Worm (Caenorhabditis elegans) whole organism, L4 larva: ENCODE results near the gene idpb-2.

Experiments
- D1046.2 ChIP-seq: fragments of 200-800 bp; sonication (Bioruptor generic); IDR thresholded peaks from 2 replicates; pipeline ENCODE4 v1.3.6; 2022; ENCODE audit warnings: missing genetic modification characterization, missing compliant biosample characterization
- F10B5.3 ChIP-seq: sonication (generic microtip); optimal IDR thresholded peaks from 2 replicates; lab custom pipeline; 2016; ENCODE audit warnings: mild to moderate bottlenecking, missing genetic modification characterization, missing compliant biosample characterization
- F44E2.7 ChIP-seq: fragments of 200-800 bp; sonication (Bioruptor generic); IDR thresholded peaks from 2 replicates; pipeline ENCODE4 v2.1.2; 2022; ENCODE audit warnings: missing genetic modification characterization, missing compliant biosample characterization
- F49E8.2 ChIP-seq: sonication (generic microtip); optimal IDR thresholded peaks from 2 replicates; lab custom pipeline; 2016; ENCODE audit warnings: missing compliant biosample characterization, mild to moderate bottlenecking, missing genetic modification characterization, borderline replicate concordance
- R02D3.7 ChIP-seq: fragments of 150-350 bp; sonication (generic microtip); optimal IDR thresholded peaks from 3 replicates; lab custom pipeline; 2014; ENCODE audit warnings: missing biosample characterization, missing genetic modification characterization
- T20F7.1 ChIP-seq: fragments of 200-800 bp; sonication (Bioruptor generic); optimal IDR thresholded peaks from 2 replicates; lab custom pipeline; 2018; ENCODE audit warnings: mild to moderate bottlenecking, missing genetic modification characterization, missing compliant biosample characterization
- Y48G9A.11 ChIP-seq: fragments of 200-800 bp; sonication (Bioruptor generic); IDR thresholded peaks from 2 replicates; pipeline ENCODE4 v1.3.6; 2022; ENCODE audit warnings: missing genetic modification reagents, missing genetic modification characterization, missing compliant biosample characterization
- ZK546.5 ChIP-seq, 2 experiments: sonication (generic microtip); optimal IDR thresholded peaks; 2 replicates each; lab custom pipeline; 2017; ENCODE audit warnings: missing biosample characterization in 2 of 2, missing genetic modification characterization in 2 of 2
- aha-1 ChIP-seq: fragments of 150-350 bp; peaks from one replicate; lab custom pipeline; 2014; ENCODE audit warnings: missing biosample characterization, missing genetic modification characterization
- aly-2 ChIP-seq: sonication (generic microtip); optimal IDR thresholded peaks from 2 replicates; lab custom pipeline; 2018; ENCODE audit warnings: missing biosample characterization, missing genetic modification characterization
- attf-4 ChIP-seq: sonication (generic microtip); optimal IDR thresholded peaks from 3 replicates; lab custom pipeline; 2017; ENCODE audit warnings: missing biosample characterization, missing genetic modification characterization
- ceh-28 ChIP-seq: fragments of 150-350 bp; optimal IDR thresholded peaks from 2 replicates; lab custom pipeline; 2014; ENCODE audit warnings: missing biosample characterization, missing genetic modification reagents, missing genetic modification characterization
- ceh-44 ChIP-seq: fragments of 200-800 bp; sonication (Bioruptor generic); IDR thresholded peaks from 2 replicates; pipeline ENCODE4 v1.3.6; 2022; ENCODE audit warnings: missing genetic modification reagents, missing genetic modification characterization, missing compliant biosample characterization
- cey-2 ChIP-seq: sonication (generic microtip); optimal IDR thresholded peaks from 3 replicates; lab custom pipeline; 2017; ENCODE audit warnings: missing genetic modification characterization, mild to moderate bottlenecking, missing compliant biosample characterization, antibody characterized with exemption, borderline replicate concordance; ENCODE audit not compliant: insufficient read depth
- daf-16 ChIP-seq, 3 experiments: sonication (generic microtip); optimal IDR thresholded peaks; 2 replicates each; lab custom pipeline; 2016 to 2017; ENCODE audit warnings: missing genetic modification characterization in 3 of 3, missing genetic modification reagents in 3 of 3, mild to moderate bottlenecking in 2 of 3, missing compliant biosample characterization in 2 of 3, missing biosample characterization in 1 of 3, moderate library complexity in 1 of 3
- daf-19 ChIP-seq: fragments of 200-800 bp; sonication (Bioruptor generic); conservative IDR thresholded peaks from 2 replicates; pipeline ENCODE4 v1.3.6; 2022; ENCODE audit warnings: missing genetic modification characterization, missing compliant biosample characterization
- dmd-6 ChIP-seq: fragments of 200-800 bp; sonication (Bioruptor generic); IDR thresholded peaks from 2 replicates; pipeline ENCODE4 v1.3.6; 2022; ENCODE audit warnings: missing genetic modification reagents, missing genetic modification characterization, missing compliant biosample characterization
- dpl-1 ChIP-seq: fragments of 150-350 bp; optimal IDR thresholded peaks from 2 replicates; lab custom pipeline; 2014; ENCODE audit warnings: missing biosample characterization, missing genetic modification reagents, missing genetic modification characterization
- duxl-1 ChIP-seq: sonication (generic microtip); optimal IDR thresholded peaks from 2 replicates; lab custom pipeline; 2016; ENCODE audit warnings: mild to moderate bottlenecking, missing genetic modification characterization, moderate library complexity, missing compliant biosample characterization; ENCODE audit not compliant: poor library complexity
- egl-27 ChIP-seq: sonication (generic microtip); optimal IDR thresholded peaks from 3 replicates; lab custom pipeline; 2017; ENCODE audit warnings: missing biosample characterization, missing genetic modification reagents, missing genetic modification characterization
- egl-43 ChIP-seq: fragments of 200-800 bp; sonication (Bioruptor generic); IDR thresholded peaks from 2 replicates; pipeline ENCODE4 v1.3.6; 2022; ENCODE audit warnings: missing genetic modification reagents, missing genetic modification characterization, missing compliant biosample characterization
- fkh-10 ChIP-seq: fragments of 150-350 bp; optimal IDR thresholded peaks from 2 replicates; lab custom pipeline; 2014; ENCODE audit warnings: missing biosample characterization, missing genetic modification reagents, missing genetic modification characterization
- fos-1 ChIP-seq: fragments of 150-350 bp; optimal IDR thresholded peaks from 2 replicates; lab custom pipeline; 2014; ENCODE audit warnings: missing biosample characterization, missing genetic modification characterization
- gei-8 ChIP-seq: fragments of 200-800 bp; sonication (Bioruptor generic); optimal IDR thresholded peaks from 2 replicates; lab custom pipeline; 2018; ENCODE audit warnings: mild to moderate bottlenecking, missing genetic modification characterization, missing compliant biosample characterization
- hlh-30 ChIP-seq: sonication (generic microtip); optimal IDR thresholded peaks from 2 replicates; lab custom pipeline; 2017; ENCODE audit warnings: antibody characterized with exemption, mild to moderate bottlenecking, missing genetic modification characterization, missing compliant biosample characterization; ENCODE audit not compliant: insufficient read depth
- lim-7 ChIP-seq: fragments of 200-800 bp; sonication (Bioruptor generic); IDR thresholded peaks from 2 replicates; pipeline ENCODE4 v1.3.6; 2022; ENCODE audit warnings: missing genetic modification characterization, missing compliant biosample characterization
- lin-29 ChIP-seq: fragments of 200-800 bp; sonication (Bioruptor generic); IDR thresholded peaks from 2 replicates; pipeline ENCODE4 v1.3.6; 2022; ENCODE audit warnings: missing genetic modification reagents, missing genetic modification characterization, missing compliant biosample characterization
- lsy-2 ChIP-seq, 2 experiments: fragments of 150-350 bp in 1 of 2; sonication (generic microtip) in 1 of 2; optimal IDR thresholded peaks; 2 replicates each; lab custom pipeline; 2014 to 2017; ENCODE audit warnings: missing biosample characterization in 2 of 2, missing genetic modification characterization in 2 of 2
- madf-5 ChIP-seq, 2 experiments: fragments of 200-800 bp; sonication (Bioruptor generic); IDR thresholded peaks; 2 replicates each; pipeline ENCODE4 v1.3.6; 2022; ENCODE audit warnings: missing compliant biosample characterization in 2 of 2, missing genetic modification characterization in 2 of 2
- madf-9 ChIP-seq: fragments of 200-800 bp; sonication (Bioruptor generic); conservative IDR thresholded peaks from 2 replicates; pipeline ENCODE4 v1.3.6; 2022; ENCODE audit warnings: missing genetic modification reagents, missing genetic modification characterization, missing compliant biosample characterization
- nhr-10 ChIP-seq: fragments of 150-350 bp; optimal IDR thresholded peaks from 2 replicates; lab custom pipeline; 2014; ENCODE audit warnings: missing biosample characterization, missing genetic modification characterization
- nhr-102 ChIP-seq: sonication (generic microtip); optimal IDR thresholded peaks from 2 replicates; lab custom pipeline; 2016; ENCODE audit warnings: mild to moderate bottlenecking, missing genetic modification characterization, moderate library complexity, missing compliant biosample characterization
- nhr-11 ChIP-seq: fragments of 150-350 bp; optimal IDR thresholded peaks from 2 replicates; lab custom pipeline; 2014; ENCODE audit warnings: missing biosample characterization, missing genetic modification characterization
- nhr-111 ChIP-seq: fragments of 200-800 bp; sonication (Bioruptor generic); optimal IDR thresholded peaks from 2 replicates; lab custom pipeline; 2018; ENCODE audit warnings: mild to moderate bottlenecking, missing genetic modification characterization, missing compliant biosample characterization
- nhr-237 ChIP-seq: sonication (generic microtip); optimal IDR thresholded peaks from 2 replicates; lab custom pipeline; 2017; ENCODE audit warnings: missing biosample characterization, missing genetic modification characterization
- nhr-48 ChIP-seq: sonication (generic microtip); optimal IDR thresholded peaks from 2 replicates; lab custom pipeline; 2016; ENCODE audit warnings: mild to moderate bottlenecking, missing genetic modification characterization, missing compliant biosample characterization
- nhr-6 ChIP-seq: fragments of 150-350 bp; optimal IDR thresholded peaks from 2 replicates; lab custom pipeline; 2014; ENCODE audit warnings: missing biosample characterization, missing genetic modification characterization
- nhr-77 ChIP-seq: fragments of 150-350 bp; optimal IDR thresholded peaks from 2 replicates; lab custom pipeline; 2014; ENCODE audit warnings: missing biosample characterization, missing genetic modification characterization
- pha-4 ChIP-seq, 2 experiments: fragments of 150-350 bp in 1 of 2; fragments of 200-800 bp in 1 of 2; sonication (Bioruptor generic) in 1 of 2; IDR thresholded peaks in 1 of 2; optimal IDR thresholded peaks in 1 of 2; 2 replicates each; pipeline versions ENCODE4 v1.3.6 to Lab custom; 2014 to 2022; ENCODE audit warnings: missing genetic modification characterization in 2 of 2, missing genetic modification reagents in 2 of 2, missing biosample characterization in 1 of 2, missing compliant biosample characterization in 1 of 2
- php-3 ChIP-seq: fragments of 200-800 bp; sonication (Bioruptor generic); IDR thresholded peaks from 2 replicates; pipeline ENCODE4 v1.3.6; 2022; ENCODE audit warnings: missing genetic modification reagents, missing genetic modification characterization, missing compliant biosample characterization
- pqm-1 ChIP-seq: sonication (generic microtip); optimal IDR thresholded peaks from 2 replicates; lab custom pipeline; 2017; ENCODE audit warnings: missing biosample characterization, missing genetic modification characterization
- set-16 ChIP-seq: fragments of 200-800 bp; sonication (Bioruptor generic); IDR thresholded peaks from 2 replicates; pipeline ENCODE4 v1.3.6; 2022; ENCODE audit warnings: missing genetic modification reagents, missing genetic modification characterization, missing compliant biosample characterization
- skn-1 ChIP-seq: fragments of 150-350 bp; optimal IDR thresholded peaks from 2 replicates; lab custom pipeline; 2014; ENCODE audit warnings: missing biosample characterization, missing genetic modification characterization
- spr-3 ChIP-seq: fragments of 200-800 bp; sonication (Bioruptor generic); optimal IDR thresholded peaks from 2 replicates; lab custom pipeline; 2018; ENCODE audit warnings: mild to moderate bottlenecking, missing genetic modification characterization, missing compliant biosample characterization
- tra-1 ChIP-seq: fragments of 200-800 bp; sonication (Bioruptor generic); IDR thresholded peaks from 2 replicates; pipeline ENCODE4 v1.3.6; 2022; ENCODE audit warnings: missing genetic modification reagents, missing genetic modification characterization, missing compliant biosample characterization
- unc-39 ChIP-seq: sonication (generic microtip); optimal IDR thresholded peaks from 2 replicates; lab custom pipeline; 2017; ENCODE audit warnings: missing biosample characterization, missing genetic modification characterization
- zfp-2 ChIP-seq: sonication (generic microtip); optimal IDR thresholded peaks from 2 replicates; lab custom pipeline; 2016; ENCODE audit warnings: mild to moderate bottlenecking, missing genetic modification characterization, missing compliant biosample characterization
- zfp-3 ChIP-seq: fragments of 200-800 bp; sonication (Bioruptor generic); conservative IDR thresholded peaks from 2 replicates; pipeline ENCODE4 v1.3.6; 2022; ENCODE audit warnings: missing genetic modification reagents, missing genetic modification characterization, missing compliant biosample characterization
- zip-2 ChIP-seq: fragments of 150-350 bp; optimal IDR thresholded peaks from 2 replicates; lab custom pipeline; 2014; ENCODE audit warnings: missing biosample characterization, missing genetic modification characterization
- ztf-11 ChIP-seq: fragments of 150-350 bp; optimal IDR thresholded peaks from 2 replicates; lab custom pipeline; 2014; ENCODE audit warnings: missing biosample characterization, missing genetic modification characterization

idpb-2 gene

DNA sequence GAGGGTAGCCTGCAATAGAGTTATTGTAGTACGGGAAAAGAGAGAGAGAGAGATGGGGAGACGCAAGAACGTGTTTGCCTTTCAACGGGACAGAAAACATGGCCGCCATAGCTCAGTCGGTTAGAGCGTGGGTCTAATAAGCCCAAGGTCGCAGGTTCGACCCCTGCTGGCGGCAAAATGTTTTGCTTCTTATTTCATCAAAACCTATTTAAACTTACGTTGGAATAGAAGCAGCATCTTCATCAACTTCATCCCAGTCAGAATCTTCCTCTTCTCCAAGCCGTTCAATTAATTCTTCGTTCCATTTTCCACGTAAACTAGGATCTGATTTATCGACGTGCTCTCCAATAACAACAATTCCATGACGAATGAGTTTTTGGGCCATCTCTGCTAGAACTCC lies 36.8 kb downstream of the idpb-2 start (continued):
- TF ChIP-seq unc-39 (tag; lab: Kevin White, UChicago) (no peak), T20F7.1 (peak; percentile 16), ztf-11 (tag; lab: Kevin White, UChicago) (no peak), zfp-3 (peak; percentile 79; the same call in 1 of the 2 replicates), set-16 (GFP tag; lab: Robert Waterston, UW) (peak; percentile 48; the same call in 1 of the 2 replicates), dpl-1 (GFP tag; lab: Kevin White, UChicago) (peak; percentile 45), madf-9 (GFP tag; lab: Robert Waterston, UW) (peak; percentile 74), spr-3 (GFP tag; lab: Kevin White, UChicago) (peak; percentile 31), lin-29 (GFP tag; lab: Robert Waterston, UW) (no peak), lsy-2 (tag; optimal IDR thresholded peaks at IDR 0.05; lab: Kevin White, UChicago) (peak; percentile 29 to 70), nhr-48 (tag; lab: Kevin White, UChicago) (peak; percentile 45), ceh-28 (tag; lab: Kevin White, UChicago) (no peak), pha-4 (GFP tag; IDR thresholded peaks at IDR 0.05; lab: Robert Waterston, UW) (peak; percentile 93), pha-4 (tag; optimal IDR thresholded peaks at IDR 0.05; lab: Kevin White, UChicago) (no peak), gei-8 (GFP tag; lab: Kevin White, UChicago) (peak; percentile 68), ZK546.5 (tag; optimal IDR thresholded peaks at IDR 0.05; lab: Kevin White, UChicago) (no peak), nhr-237 (tag; lab: Kevin White, UChicago) (no peak), R02D3.7 (tag; lab: Kevin White, UChicago) (no peak), aly-2 (tag; lab: Kevin White, UChicago) (no peak), nhr-111 (peak; percentile 42), nhr-11 (tag; lab: Kevin White, UChicago) (peak; percentile 48), nhr-77 (tag; lab: Kevin White, UChicago) (peak; percentile 71), fos-1 (tag; lab: Kevin White, UChicago) (no peak), F49E8.2 (tag; lab: Kevin White, UChicago) (peak; percentile 69), F44E2.7 (0 out of 2 replicates have a peak, but pooled peaks have one; percentile 50), zip-2 (peak; percentile 55), nhr-102 (tag; lab: Kevin White, UChicago) (peak; percentile 54), Y48G9A.11 (GFP tag; lab: Robert Waterston, UW) (peak; percentile 76), duxl-1 (peak; percentile 78), aha-1 (tag; lab: Kevin White, UChicago) (peak; percentile 98), madf-5 (GFP tag; IDR thresholded peaks at IDR 0.05; lab: Robert Waterston, UW) (peak in 1 of 2 experiments; percentile 52; a peak in 1 of 4 replicates), F10B5.3 (peak; percentile 25), nhr-6 (peak; percentile 60), egl-27 (tag; lab: Kevin White, UChicago) (no peak), skn-1 (no peak), fkh-10 (GFP tag; lab: Kevin White, UChicago) (no peak), daf-19 (GFP tag; lab: Robert Waterston, UW) (peak; percentile 75; the same call in 1 of the 2 replicates), daf-16 (GFP tag; optimal IDR thresholded peaks at IDR 0.05; lab: Kevin White, UChicago) (peak in 1 of 2 experiments; percentile 75), daf-16 (tag; optimal IDR thresholded peaks at IDR 0.05; lab: Kevin White, UChicago) (peak; percentile 70), zfp-2 (tag; lab: Kevin White, UChicago) (peak; percentile 19), nhr-10 (tag; lab: Kevin White, UChicago) (no peak), php-3 (GFP tag; lab: Robert Waterston, UW) (0 out of 2 replicates have a peak, but pooled peaks have one; percentile 44), cey-2 (tag; lab: Kevin White, UChicago) (no peak), dmd-6 (GFP tag; lab: Robert Waterston, UW) (peak; percentile 68), ceh-44 (GFP tag; lab: Robert Waterston, UW) (peak; percentile 59; the same call in 1 of the 2 replicates), lim-7 (GFP tag; lab: Robert Waterston, UW) (peak; percentile 94), pqm-1 (tag; lab: Kevin White, UChicago) (no peak), tra-1 (GFP tag; lab: Robert Waterston, UW) (peak; percentile 82), D1046.2 (peak; percentile 78), attf-4 (tag; lab: Kevin White, UChicago) (no peak), hlh-30 (tag; lab: Kevin White, UChicago) (peak; percentile 29), egl-43 (peak; percentile 94)
